Worm (Caenorhabditis elegans) whole organism, young adult: ENCODE data around the gene R10H10.7.

Experiments used
- B0336.3 ChIP-seq: fragments of 200-800 bp; sonication (Bioruptor generic); IDR thresholded peaks from 2 replicates; pipeline ENCODE4 v1.3.6; 2022; ENCODE audit warnings: missing genetic modification characterization, missing compliant biosample characterization
- F22D6.2 ChIP-seq: sonication (generic microtip); optimal IDR thresholded peaks from 2 replicates; lab custom pipeline; 2016; ENCODE audit warnings: mild to moderate bottlenecking, missing genetic modification characterization, missing compliant biosample characterization
- F33H1.4 ChIP-seq: fragments of 200-800 bp; sonication (Bioruptor generic); IDR thresholded peaks from 2 replicates; pipeline ENCODE4 v1.3.6; 2022; ENCODE audit warnings: missing genetic modification reagents, missing genetic modification characterization, missing compliant biosample characterization
- F37B4.10 ChIP-seq: fragments of 200-800 bp; sonication (Bioruptor generic); IDR thresholded peaks from 2 replicates; pipeline ENCODE4 v1.3.6; 2022; ENCODE audit warnings: missing genetic modification characterization, missing compliant biosample characterization
- K11D2.4 ChIP-seq: fragments of 200-800 bp; sonication (Bioruptor generic); IDR thresholded peaks from 2 replicates; pipeline ENCODE4 v1.3.6; 2022; ENCODE audit warnings: missing genetic modification reagents, missing genetic modification characterization, missing compliant biosample characterization
- Y53G8AR.9 ChIP-seq: fragments of 200-800 bp; sonication (Bioruptor generic); conservative IDR thresholded peaks from 2 replicates; pipeline ENCODE4 v1.3.6; 2022; ENCODE audit warnings: missing genetic modification reagents, missing genetic modification characterization, missing compliant biosample characterization
- Y56A3A.18 ChIP-seq: fragments of 200-800 bp; sonication (Bioruptor generic); IDR thresholded peaks from 2 replicates; pipeline ENCODE4 v1.3.6; 2022; ENCODE audit warnings: missing genetic modification reagents, missing genetic modification characterization, missing compliant biosample characterization
- Y67H2A.10 ChIP-seq: fragments of 200-800 bp; sonication (Bioruptor generic); conservative IDR thresholded peaks from 2 replicates; pipeline ENCODE4 v1.3.6; 2022; ENCODE audit warnings: missing genetic modification reagents, missing genetic modification characterization, missing compliant biosample characterization
- ZK185.1 ChIP-seq: sonication (generic microtip); optimal IDR thresholded peaks from 2 replicates; lab custom pipeline; 2016; ENCODE audit warnings: mild to moderate bottlenecking, missing genetic modification characterization, missing compliant biosample characterization; ENCODE audit not compliant: poor library complexity, severe bottlenecking
- aptf-3 ChIP-seq: fragments of 200-800 bp; sonication (Bioruptor generic); IDR thresholded peaks from 2 replicates; pipeline ENCODE4 v1.3.6; 2022; ENCODE audit warnings: missing genetic modification characterization, missing compliant biosample characterization
- athp-1 ChIP-seq: sonication (generic microtip); optimal IDR thresholded peaks from 2 replicates; lab custom pipeline; 2017; ENCODE audit warnings: mild to moderate bottlenecking, missing genetic modification characterization, missing compliant biosample characterization
- attf-3 ChIP-seq: fragments of 200-800 bp; sonication (Bioruptor generic); conservative IDR thresholded peaks from 2 replicates; pipeline ENCODE4 v1.3.6; 2022; ENCODE audit warnings: missing genetic modification reagents, missing genetic modification characterization, missing compliant biosample characterization
- attf-6 ChIP-seq: fragments of 200-800 bp; sonication (Bioruptor generic); IDR thresholded peaks from 2 replicates; pipeline ENCODE4 v1.3.6; 2022; ENCODE audit warnings: missing genetic modification reagents, missing genetic modification characterization, missing compliant biosample characterization
- bed-1 ChIP-seq: fragments of 200-800 bp; sonication (Bioruptor generic); IDR thresholded peaks from 2 replicates; pipeline ENCODE4 v1.3.6; 2022; ENCODE audit warnings: missing genetic modification reagents, missing genetic modification characterization, missing compliant biosample characterization
- cebp-1 ChIP-seq, 2 experiments: fragments of 200-800 bp in 1 of 2; sonication (Bioruptor generic) in 1 of 2; sonication (generic microtip) in 1 of 2; IDR thresholded peaks in 1 of 2; optimal IDR thresholded peaks in 1 of 2; 2 replicates each; pipeline versions ENCODE4 v1.3.6 to Lab custom; 2017 to 2022; ENCODE audit warnings: missing compliant biosample characterization in 2 of 2, missing genetic modification characterization in 2 of 2, mild to moderate bottlenecking in 1 of 2, missing genetic modification reagents in 1 of 2, moderate library complexity in 1 of 2
- die-1 ChIP-seq: sonication (generic microtip); optimal IDR thresholded peaks from 2 replicates; lab custom pipeline; 2016; ENCODE audit warnings: missing genotype, mild to moderate bottlenecking, missing genetic modification characterization, missing compliant biosample characterization
- egl-18 ChIP-seq: fragments of 200-800 bp; sonication (Bioruptor generic); IDR thresholded peaks from 2 replicates; pipeline ENCODE4 v1.3.6; 2022; ENCODE audit warnings: missing genetic modification reagents, missing genetic modification characterization, missing compliant biosample characterization
- egrh-3 ChIP-seq: fragments of 200-800 bp; sonication (Bioruptor generic); IDR thresholded peaks from 2 replicates; pipeline ENCODE4 v1.3.6; 2022; ENCODE audit warnings: missing genetic modification reagents, missing genetic modification characterization, missing compliant biosample characterization
- lag-1 ChIP-seq: fragments of 200-800 bp; sonication (Bioruptor generic); IDR thresholded peaks from 2 replicates; pipeline ENCODE4 v1.3.6; 2022; ENCODE audit warnings: missing genetic modification reagents, missing genetic modification characterization, missing compliant biosample characterization
- let-526 ChIP-seq: fragments of 200-800 bp; sonication (Bioruptor generic); IDR thresholded peaks from 2 replicates; pipeline ENCODE4 v1.3.6; 2022; ENCODE audit warnings: missing genetic modification reagents, missing genetic modification characterization, missing compliant biosample characterization
- let-607 ChIP-seq, 2 experiments: fragments of 200-800 bp in 1 of 2; sonication (Bioruptor generic) in 1 of 2; sonication (generic microtip) in 1 of 2; optimal IDR thresholded peaks; 2 replicates each; lab custom pipeline; 2016 to 2018; ENCODE audit warnings: mild to moderate bottlenecking in 2 of 2, missing compliant biosample characterization in 2 of 2, missing genetic modification characterization in 2 of 2, moderate library complexity in 2 of 2, missing genotype in 1 of 2
- lin-26 ChIP-seq: fragments of 200-800 bp; sonication (Bioruptor generic); IDR thresholded peaks from 2 replicates; pipeline ENCODE4 v1.3.6; 2022; ENCODE audit warnings: missing genetic modification reagents, missing genetic modification characterization, missing compliant biosample characterization
- lin-40 ChIP-seq: sonication (generic microtip); optimal IDR thresholded peaks from 2 replicates; lab custom pipeline; 2016; ENCODE audit warnings: missing genetic modification characterization, mild to moderate bottlenecking, missing compliant biosample characterization, missing genotype, missing genetic modification reagents
- lin-54 ChIP-seq: fragments of 200-800 bp; sonication (Bioruptor generic); optimal IDR thresholded peaks from 2 replicates; lab custom pipeline; 2018; ENCODE audit warnings: mild to moderate bottlenecking, missing genetic modification characterization, missing compliant biosample characterization
- madf-10 ChIP-seq: sonication (generic microtip); optimal IDR thresholded peaks from 2 replicates; lab custom pipeline; 2016; ENCODE audit warnings: mild to moderate bottlenecking, missing genetic modification characterization, missing compliant biosample characterization
- madf-6 ChIP-seq: fragments of 200-800 bp; sonication (Bioruptor generic); IDR thresholded peaks from 2 replicates; pipeline ENCODE4 v1.3.6; 2022; ENCODE audit warnings: missing genetic modification reagents, missing genetic modification characterization, missing compliant biosample characterization
- mel-28 ChIP-seq: sonication (generic microtip); optimal IDR thresholded peaks from 2 replicates; lab custom pipeline; 2016; ENCODE audit warnings: borderline replicate concordance, mild to moderate bottlenecking, missing genetic modification characterization, missing compliant biosample characterization
- mes-4 ChIP-seq: sonication (generic microtip); optimal IDR thresholded peaks from 2 replicates; lab custom pipeline; 2016; ENCODE audit warnings: missing genotype, missing genetic modification characterization, missing compliant biosample characterization
- nfya-1 ChIP-seq: sonication (generic microtip); optimal IDR thresholded peaks from 2 replicates; lab custom pipeline; 2017; ENCODE audit warnings: antibody characterized with exemption, missing compliant biosample characterization, missing genetic modification characterization, borderline replicate concordance; ENCODE audit not compliant: insufficient read depth
- nfyb-1 ChIP-seq: fragments of 200-800 bp; sonication (Bioruptor generic); IDR thresholded peaks from 2 replicates; pipeline ENCODE4 v1.3.6; 2022; ENCODE audit warnings: missing genetic modification reagents, missing genetic modification characterization, missing compliant biosample characterization
- nhr-120 ChIP-seq: fragments of 200-800 bp; sonication (Bioruptor generic); IDR thresholded peaks from 2 replicates; pipeline ENCODE4 v1.3.6; 2022; ENCODE audit warnings: missing genetic modification characterization, missing compliant biosample characterization
- pbrm-1 ChIP-seq: fragments of 200-800 bp; sonication (Bioruptor generic); IDR thresholded peaks from 2 replicates; pipeline ENCODE4 v1.3.6; 2022; ENCODE audit warnings: missing genetic modification reagents, missing genetic modification characterization, missing compliant biosample characterization
- repo-1 ChIP-seq: sonication (generic microtip); optimal IDR thresholded peaks from 2 replicates; lab custom pipeline; 2017; ENCODE audit warnings: mild to moderate bottlenecking, missing genetic modification characterization, missing compliant biosample characterization
- rpc-1 ChIP-seq, 2 experiments: fragments of 150-350 bp in 1 of 2; sonication (generic microtip) in 1 of 2; optimal IDR thresholded peaks; 2 replicates each; lab custom pipeline; 2014 to 2018; ENCODE audit warnings: missing biosample characterization in 1 of 2, missing genetic modification characterization in 1 of 2, missing genetic modification reagents in 1 of 2, missing genotype in 1 of 2
- snpc-1.1 ChIP-seq: sonication (generic microtip); optimal IDR thresholded peaks from 2 replicates; lab custom pipeline; 2017; ENCODE audit warnings: missing genetic modification characterization, mild to moderate bottlenecking, missing compliant biosample characterization, antibody characterized with exemption, moderate library complexity, missing genotype, missing genetic modification reagents; ENCODE audit not compliant: insufficient read depth
- snpc-3.4 ChIP-seq: sonication (generic microtip); optimal IDR thresholded peaks from 2 replicates; lab custom pipeline; 2017; ENCODE audit warnings: missing genetic modification characterization, mild to moderate bottlenecking, missing compliant biosample characterization, antibody characterized with exemption, moderate library complexity, missing genotype, missing genetic modification reagents
- tbp1 ChIP-seq: fragments of 200-800 bp; sonication (Bioruptor generic); optimal IDR thresholded peaks from 2 replicates; lab custom pipeline; 2018; ENCODE audit warnings: mild to moderate bottlenecking, missing genetic modification characterization, missing compliant biosample characterization
- tbx-9 ChIP-seq: sonication (generic microtip); optimal IDR thresholded peaks from 2 replicates; lab custom pipeline; 2016; ENCODE audit warnings: borderline replicate concordance, missing genetic modification characterization, inconsistent platforms, missing compliant biosample characterization
- unc-62 ChIP-seq: fragments of 150-350 bp; optimal IDR thresholded peaks from 2 replicates; lab custom pipeline; 2014; ENCODE audit warnings: missing biosample characterization, missing genetic modification reagents, missing genetic modification characterization
- zfh-2 ChIP-seq: fragments of 200-800 bp; sonication (Bioruptor generic); conservative IDR thresholded peaks from 2 replicates; pipeline ENCODE4 v1.3.6; 2022; ENCODE audit warnings: missing genetic modification reagents, missing genetic modification characterization, missing compliant biosample characterization
- ztf-18 ChIP-seq: sonication (generic microtip); optimal IDR thresholded peaks from 2 replicates; lab custom pipeline; 2016; ENCODE audit warnings: missing genotype, mild to moderate bottlenecking, missing genetic modification characterization, missing compliant biosample characterization

The R10H10.7 gene

DNA sequence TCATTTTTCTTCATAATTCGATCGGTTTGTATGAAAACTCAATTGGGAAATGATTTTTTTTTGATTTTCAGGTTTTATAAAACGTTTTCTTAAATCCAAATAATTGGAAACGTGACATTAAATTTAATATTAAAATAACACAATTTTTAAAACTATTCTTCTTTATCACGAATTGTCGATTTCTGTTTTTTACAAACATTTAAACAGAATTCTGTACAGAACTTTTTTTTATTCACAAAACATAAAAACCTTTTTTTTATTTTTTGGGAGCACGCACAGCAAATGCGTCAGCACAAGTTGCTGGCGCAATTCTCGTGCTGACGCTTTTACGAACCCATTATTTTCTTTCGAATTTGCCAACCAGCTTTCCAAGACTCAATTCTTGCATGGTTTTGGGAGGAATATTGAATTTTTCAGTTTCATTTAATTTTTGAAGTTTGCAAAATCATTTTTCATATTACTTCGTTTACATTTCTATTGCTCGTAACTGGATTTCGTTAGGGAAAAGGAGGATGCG, 39.9 kb downstream of the R10H10.7 start, which contains the start of gene mpz-5 (continued):
- TF ChIP-seq bed-1 = no peak
- TF ChIP-seq attf-6 (GFP tag; lab: Robert Waterston, UW) = no peak
- TF ChIP-seq F37B4.10 (GFP tag; lab: Robert Waterston, UW) = no peak
- no peak for TF ChIP-seq unc-62 (GFP tag; lab: Kevin White, UChicago)
- 0 out of 2 replicates have a peak, but pooled peaks have one; percentile 10 for TF ChIP-seq Y56A3A.18
- no peak for TF ChIP-seq Y67H2A.10 (GFP tag; lab: Robert Waterston, UW)
- no peak for TF ChIP-seq F22D6.2
- peak; percentile 35; the same call in 1 of the 2 replicates for TF ChIP-seq Y53G8AR.9
- no peak for TF ChIP-seq nhr-120 (GFP tag; lab: Robert Waterston, UW)

DNA sequence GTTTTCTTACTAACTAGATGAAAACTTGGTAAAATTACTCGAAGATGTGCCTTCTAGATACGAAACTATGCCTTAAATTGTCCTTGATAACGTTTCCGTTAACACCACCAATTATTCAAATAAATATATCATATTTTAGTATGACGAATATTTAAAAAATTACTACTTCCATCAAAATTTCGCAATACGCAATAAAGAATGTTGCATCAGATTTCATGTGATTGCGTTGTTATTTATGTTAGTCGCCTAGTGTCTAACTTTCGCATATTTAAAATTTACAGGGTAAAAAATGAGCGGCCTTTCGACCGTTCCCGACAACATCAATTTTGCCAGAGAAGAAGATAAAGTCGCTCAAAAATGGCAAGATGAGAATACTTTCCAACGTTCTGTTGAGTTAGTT, 45.4 kb downstream of the R10H10.7 start, which contains the start of gene iars-1:
Gene iars-1 (plus strand): TSS at position 276 of the 400 bp plus-strand sequence.
- TF ChIP-seq lin-40 (tag; lab: Kevin White, UChicago) (no peak), let-526 (GFP tag; lab: Robert Waterston, UW) (no peak), rpc-1 (optimal IDR thresholded peaks at IDR 0.05; lab: Kevin White, UChicago) (no peak), rpc-1 (tag; optimal IDR thresholded peaks at IDR 0.05; lab: Kevin White, UChicago) (no peak), repo-1 (no peak), F33H1.4 (no peak), cebp-1 (GFP tag; IDR thresholded peaks at IDR 0.05; lab: Robert Waterston, UW) (no peak; the same call in 1 of the 2 replicates), cebp-1 (tag; optimal IDR thresholded peaks at IDR 0.05; lab: Kevin White, UChicago) (peak; percentile 82), lin-26 (GFP tag; lab: Robert Waterston, UW) (no peak)

DNA sequence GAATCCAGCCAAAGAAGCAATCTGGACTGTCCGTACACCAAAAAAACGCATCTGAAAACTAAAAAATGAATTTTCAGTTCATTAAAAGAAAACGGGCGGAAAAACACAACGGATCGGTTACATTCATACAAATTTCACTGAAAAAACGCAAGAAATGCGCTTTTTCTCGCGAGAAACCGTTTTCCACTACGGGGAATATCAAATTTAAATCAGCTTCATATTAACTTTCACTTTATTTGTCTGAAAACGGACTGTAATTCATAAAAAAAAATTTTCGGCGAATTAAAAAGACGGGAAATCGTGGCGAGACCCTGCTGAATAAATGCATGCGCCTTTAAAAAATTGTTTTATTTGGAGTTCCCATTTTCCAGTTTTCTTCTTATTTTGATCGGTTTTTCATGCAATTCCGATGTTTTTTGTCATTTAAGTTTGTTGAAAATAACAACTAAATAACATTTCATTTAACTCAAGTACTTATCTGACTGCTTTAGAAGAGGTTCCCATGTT, 45.9 kb downstream of the R10H10.7 start, which contains the start of gene pges-2:
Gene pges-2 (minus strand): TSS at position 51 of the 507 bp plus-strand sequence.
- TF ChIP-seq ztf-18 (peak; percentile 47), nfyb-1 (0 out of 2 replicates have a peak, but pooled peaks have one; percentile 20), aptf-3 (GFP tag; lab: Robert Waterston, UW) (no peak), F33H1.4 (peak; percentile 84), madf-6 (GFP tag; lab: Robert Waterston, UW) (peak; percentile 6; the same call in 1 of the 2 replicates), die-1 (no peak)

DNA sequence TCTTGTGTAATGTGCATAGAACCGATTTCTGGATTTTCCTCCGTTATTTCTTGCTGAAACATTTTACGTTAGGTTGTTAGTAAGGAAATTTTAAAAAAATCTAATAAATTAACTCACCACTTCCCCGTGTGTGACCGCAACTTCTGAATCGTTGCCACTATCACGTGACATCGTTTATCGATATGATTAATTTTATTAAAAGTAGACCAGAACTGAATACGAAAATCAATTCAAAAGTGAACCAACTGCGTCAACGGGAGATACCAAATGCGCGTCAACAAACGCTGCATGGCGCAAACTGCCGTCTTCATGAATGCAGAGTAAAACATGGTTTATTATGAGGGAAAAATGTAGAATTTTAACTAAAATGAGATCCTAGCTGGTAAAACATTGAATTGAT, 47.7 kb downstream of the R10H10.7 start, which contains the start of gene sir-2.1:
Gene sir-2.1 (minus strand): TSS at position 212 of the 400 bp plus-strand sequence.
- TF ChIP-seq B0336.3 (GFP tag; lab: Robert Waterston, UW) = no peak
- TF ChIP-seq nfya-1 = no peak
- TF ChIP-seq nfyb-1 = no peak; the same call in 1 of the 2 replicates
- no peak for TF ChIP-seq Y56A3A.18
- peak; percentile 40; the same call in 1 of the 2 replicates for TF ChIP-seq pbrm-1 (GFP tag; lab: Robert Waterston, UW)
- TF ChIP-seq snpc-1.1 (tag; lab: Kevin White, UChicago) = no peak
- no peak for TF ChIP-seq K11D2.4
- TF ChIP-seq attf-3 = no peak
- no peak for TF ChIP-seq egrh-3 (GFP tag; lab: Robert Waterston, UW)
- TF ChIP-seq lag-1 (GFP tag; lab: Robert Waterston, UW) = no peak
- no peak for TF ChIP-seq egl-18
- TF ChIP-seq lin-54 (GFP tag; lab: Kevin White, UChicago) = no peak
- TF ChIP-seq athp-1 (tag; lab: Kevin White, UChicago) = peak; percentile 29
- TF ChIP-seq snpc-3.4 (tag; lab: Kevin White, UChicago) = peak; percentile 35
- peak in 1 of 2 experiments; percentile 20 for TF ChIP-seq let-607 (tag; optimal IDR thresholded peaks at IDR 0.05; lab: Kevin White, UChicago)
- no peak for TF ChIP-seq mes-4
- TF ChIP-seq ztf-18 = peak; percentile 91
- TF ChIP-seq mel-28 (tag; lab: Kevin White, UChicago) = no peak
- peak; percentile 2 for TF ChIP-seq tbp1
- TF ChIP-seq madf-10 (tag; lab: Kevin White, UChicago) = no peak
- no peak for TF ChIP-seq tbx-9 (tag; lab: Kevin White, UChicago)
- no peak for TF ChIP-seq ZK185.1 (tag; lab: Kevin White, UChicago)
- no peak for TF ChIP-seq nhr-120 (GFP tag; lab: Robert Waterston, UW)
- no peak for TF ChIP-seq zfh-2 (GFP tag; lab: Robert Waterston, UW)
